Worm (Caenorhabditis elegans): Measurements from ENCODE around the gene Y65A5A.1.

DNA sequence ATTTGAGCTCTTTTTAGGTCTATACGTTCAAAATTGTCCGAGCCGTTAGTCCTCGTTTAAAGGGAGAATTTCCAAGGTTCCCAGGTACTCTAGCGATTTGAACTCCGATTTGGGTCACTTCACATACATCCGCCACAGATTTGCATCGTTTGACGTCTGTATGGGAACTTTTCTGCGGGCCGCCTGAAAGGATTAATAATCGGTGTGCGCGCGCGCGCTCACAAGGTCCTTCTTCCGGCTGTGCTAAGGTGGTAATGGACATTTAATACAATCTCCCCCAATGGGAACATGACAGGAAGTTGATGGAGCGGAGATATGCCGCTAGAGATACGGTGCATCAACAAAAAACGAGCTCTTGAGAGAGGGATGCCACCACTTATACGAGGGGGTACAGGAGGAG, 8.2 kb upstream of the Y65A5A.1 start:
- TF ChIP-seq him-1 (tag; optimal IDR thresholded peaks at IDR 0.05) (no peak), W03F9.2 (tag; optimal IDR thresholded peaks at IDR 0.05) (no peak)
